Fruit fly (Drosophila melanogaster) whole organism, embryonic: ENCODE results near the gene Apoltp.

ENCODE experiments used
- B-H1 ChIP-seq: fragments of 200-800 bp; sonication (Bioruptor generic); IDR thresholded peaks from 3 replicates; pipeline ENCODE4 v1.3.6; 2022; ENCODE audit warnings: missing biosample characterization, missing genetic modification characterization
- CG10565 ChIP-seq: fragments of 200-800 bp; sonication (Bioruptor generic); optimal IDR thresholded peaks from 3 replicates; lab custom pipeline; 2016; ENCODE audit warnings: missing biosample characterization, mild to moderate bottlenecking, missing genetic modification characterization
- CG12391 ChIP-seq: fragments of 200-800 bp; sonication (Bioruptor generic); optimal IDR thresholded peaks from 3 replicates; lab custom pipeline; 2018; ENCODE audit warnings: missing biosample characterization, mild to moderate bottlenecking, missing genetic modification characterization, moderate library complexity
- CG12659 ChIP-seq: fragments of 200-800 bp; sonication (Bioruptor generic); optimal IDR thresholded peaks from 3 replicates; lab custom pipeline; 2017; ENCODE audit warnings: mild to moderate bottlenecking, missing biosample characterization, missing genetic modification reagents, missing genetic modification characterization
- CG12744 ChIP-seq: fragments of 200-800 bp; sonication (Bioruptor generic); optimal IDR thresholded peaks from 2 replicates; lab custom pipeline; 2016; ENCODE audit warnings: missing biosample characterization, missing genetic modification characterization
- CG14441 ChIP-seq: fragments of 200-800 bp; sonication (Bioruptor generic); IDR thresholded peaks from 2 replicates; pipeline ENCODE4 v1.3.6; 2022; ENCODE audit warnings: missing biosample characterization, missing genetic modification characterization
- CG14667 ChIP-seq: fragments of 200-800 bp; sonication (Bioruptor generic); IDR thresholded peaks from 2 replicates; pipeline ENCODE4 v1.3.6; 2022; ENCODE audit warnings: missing biosample characterization, missing genetic modification characterization
- CG14965 ChIP-seq: fragments of 200-800 bp; sonication (Bioruptor generic); optimal IDR thresholded peaks from 2 replicates; lab custom pipeline; 2016; ENCODE audit warnings: missing biosample characterization, missing genetic modification characterization, borderline replicate concordance
- CG17802 ChIP-seq: fragments of 200-800 bp; sonication (Bioruptor generic); optimal IDR thresholded peaks from 2 replicates; lab custom pipeline; 2018; ENCODE audit warnings: missing biosample characterization, mild to moderate bottlenecking, missing genetic modification characterization, moderate library complexity
- CG2120 ChIP-seq: fragments of 200-800 bp; sonication (Bioruptor generic); optimal IDR thresholded peaks from 3 replicates; lab custom pipeline; 2016; ENCODE audit warnings: missing biosample characterization, missing genetic modification characterization
- CG30403 ChIP-seq: fragments of 200-800 bp; sonication (Bioruptor generic); optimal IDR thresholded peaks from 3 replicates; lab custom pipeline; 2016; ENCODE audit warnings: missing biosample characterization, missing genetic modification characterization
- CG34376 ChIP-seq: fragments of 200-800 bp; sonication (Bioruptor generic); optimal IDR thresholded peaks from 2 replicates; lab custom pipeline; 2018; ENCODE audit warnings: missing biosample characterization, mild to moderate bottlenecking, missing genetic modification characterization
- CG3838 ChIP-seq: fragments of 200-800 bp; sonication (Bioruptor generic); optimal IDR thresholded peaks from 3 replicates; lab custom pipeline; 2016; ENCODE audit warnings: missing biosample characterization, missing genetic modification characterization
- CG5953 ChIP-seq: fragments of 200-800 bp; sonication (Bioruptor generic); IDR thresholded peaks from 2 replicates; pipeline ENCODE4 v1.3.6; 2022; ENCODE audit warnings: missing biosample characterization, missing genetic modification characterization
- CG6254 ChIP-seq: fragments of 200-800 bp; sonication (Bioruptor generic); optimal IDR thresholded peaks from 3 replicates; lab custom pipeline; 2017; ENCODE audit warnings: mild to moderate bottlenecking, missing biosample characterization, missing genetic modification reagents, missing genetic modification characterization
- CG6654 ChIP-seq: fragments of 200-800 bp; sonication (Bioruptor generic); optimal IDR thresholded peaks from 2 replicates; lab custom pipeline; 2017; ENCODE audit warnings: missing biosample characterization, mild to moderate bottlenecking, missing genetic modification characterization
- CG6791 ChIP-seq: fragments of 200-800 bp; sonication (Bioruptor generic); IDR thresholded peaks from 3 replicates; pipeline ENCODE4 v1.3.6; 2022; ENCODE audit warnings: missing biosample characterization, missing genetic modification characterization; ENCODE audit not compliant: partially characterized antibody
- CG7987 ChIP-seq: fragments of 200-800 bp; sonication (Bioruptor generic); optimal IDR thresholded peaks from 2 replicates; lab custom pipeline; 2018; ENCODE audit warnings: missing biosample characterization, mild to moderate bottlenecking, missing genetic modification characterization, moderate library complexity
- CG8944 ChIP-seq: fragments of 200-800 bp; sonication (Bioruptor generic); optimal IDR thresholded peaks from 3 replicates; lab custom pipeline; 2016; ENCODE audit warnings: missing biosample characterization, missing genetic modification characterization
- D19A ChIP-seq: fragments of 200-800 bp; optimal IDR thresholded peaks from 3 replicates; lab custom pipeline; 2019; ENCODE audit warnings: missing biosample characterization, mild to moderate bottlenecking, missing genetic modification characterization, moderate library complexity
- Doc2 ChIP-seq: fragments of 200-800 bp; sonication (Bioruptor generic); IDR thresholded peaks from 2 replicates; pipeline ENCODE4 v1.3.6; 2022; ENCODE audit warnings: missing biosample characterization, missing genetic modification characterization
- ERR ChIP-seq: fragments of 200-800 bp; sonication (Bioruptor generic); optimal IDR thresholded peaks from 2 replicates; lab custom pipeline; 2016; ENCODE audit warnings: missing biosample characterization, missing genetic modification characterization
- H15 ChIP-seq: fragments of 200-800 bp; sonication (Bioruptor generic); IDR thresholded peaks from 3 replicates; pipeline ENCODE4 v1.3.6; 2022; ENCODE audit warnings: missing biosample characterization, missing genetic modification characterization
- H2.0 ChIP-seq: fragments of 200-800 bp; sonication (Bioruptor generic); IDR thresholded peaks from 2 replicates; pipeline ENCODE4 v1.3.6; 2022; ENCODE audit warnings: missing biosample characterization, missing genetic modification characterization
- HLH4C ChIP-seq: fragments of 200-800 bp; sonication (Bioruptor generic); IDR thresholded peaks from 3 replicates; pipeline ENCODE4 v1.3.6; 2022; ENCODE audit warnings: missing biosample characterization, missing genetic modification characterization; ENCODE audit not compliant: partially characterized antibody
- Mad ChIP-seq: fragments of 200-800 bp; sonication (Bioruptor generic); optimal IDR thresholded peaks from 2 replicates; lab custom pipeline; 2016; ENCODE audit warnings: missing biosample characterization, missing genetic modification characterization
- NFAT ChIP-seq: fragments of 200-800 bp; sonication (Bioruptor generic); IDR thresholded peaks from 2 replicates; pipeline ENCODE4 v1.3.6; 2022; ENCODE audit warnings: missing biosample characterization, missing genetic modification characterization
- Side ChIP-seq: fragments of 200-800 bp; sonication (Bioruptor generic); optimal IDR thresholded peaks from 2 replicates; lab custom pipeline; 2016; ENCODE audit warnings: missing biosample characterization, missing genetic modification characterization
- ac ChIP-seq: fragments of 200-800 bp; sonication (Bioruptor generic); optimal IDR thresholded peaks from 3 replicates; lab custom pipeline; 2017; ENCODE audit warnings: missing biosample characterization, mild to moderate bottlenecking, missing genetic modification characterization
- chn ChIP-seq: fragments of 200-800 bp; sonication (Bioruptor generic); optimal IDR thresholded peaks from 2 replicates; lab custom pipeline; 2016; ENCODE audit warnings: missing biosample characterization, missing genetic modification characterization
- dan ChIP-seq: fragments of 200-800 bp; sonication (Bioruptor generic); IDR thresholded peaks from 2 replicates; pipeline ENCODE4 v1.3.6; 2022; ENCODE audit warnings: missing biosample characterization, missing genetic modification characterization
- fd102C ChIP-seq: fragments of 200-800 bp; sonication (Bioruptor generic); optimal IDR thresholded peaks from 2 replicates; lab custom pipeline; 2018; ENCODE audit warnings: missing biosample characterization, mild to moderate bottlenecking, missing genetic modification characterization, moderate library complexity
- fd96Cb ChIP-seq: fragments of 200-800 bp; sonication (Bioruptor generic); optimal IDR thresholded peaks from 2 replicates; lab custom pipeline; 2018; ENCODE audit warnings: missing biosample characterization, mild to moderate bottlenecking, missing genetic modification characterization, moderate library complexity
- gfzf ChIP-seq: fragments of 200-800 bp; sonication (Bioruptor generic); optimal IDR thresholded peaks from 2 replicates; lab custom pipeline; 2016; ENCODE audit warnings: missing biosample characterization, mild to moderate bottlenecking, missing genetic modification characterization, moderate library complexity
- jing ChIP-seq: fragments of 200-800 bp; sonication (Bioruptor generic); optimal IDR thresholded peaks from 2 replicates; lab custom pipeline; 2018; ENCODE audit warnings: missing biosample characterization, mild to moderate bottlenecking, missing genetic modification characterization
- kay ChIP-seq: fragments of 200-800 bp; sonication (Bioruptor generic); optimal IDR thresholded peaks from 2 replicates; lab custom pipeline; 2016; ENCODE audit warnings: missing biosample characterization, missing genetic modification characterization
- knrl ChIP-seq: fragments of 200-800 bp; sonication (Bioruptor generic); IDR thresholded peaks from 3 replicates; pipeline ENCODE4 v1.3.6; 2022; ENCODE audit warnings: missing biosample characterization, missing genetic modification characterization; ENCODE audit not compliant: partially characterized antibody
- maf-S ChIP-seq: fragments of 200-800 bp; sonication (Bioruptor generic); optimal IDR thresholded peaks from 2 replicates; lab custom pipeline; 2016; ENCODE audit warnings: missing biosample characterization, missing genetic modification characterization
- pnt ChIP-seq: fragments of 200-800 bp; sonication (Bioruptor generic); optimal IDR thresholded peaks from 3 replicates; lab custom pipeline; 2016; ENCODE audit warnings: missing biosample characterization, missing genetic modification characterization
- rib ChIP-seq: fragments of 200-800 bp; sonication (Bioruptor generic); IDR thresholded peaks from 2 replicates; pipeline ENCODE4 v1.3.6; 2022; ENCODE audit warnings: missing biosample characterization, missing genetic modification characterization
- run ChIP-seq: fragments of 200-800 bp; sonication (Bioruptor generic); optimal IDR thresholded peaks from 3 replicates; lab custom pipeline; 2018; ENCODE audit warnings: missing biosample characterization, mild to moderate bottlenecking, missing genetic modification characterization
- schlank ChIP-seq: fragments of 200-800 bp; sonication (Bioruptor generic); optimal IDR thresholded peaks from 2 replicates; lab custom pipeline; 2018; ENCODE audit warnings: missing biosample characterization, mild to moderate bottlenecking, missing genetic modification characterization
- scrt ChIP-seq: fragments of 200-800 bp; sonication (Bioruptor generic); optimal IDR thresholded peaks from 2 replicates; lab custom pipeline; 2018; ENCODE audit warnings: missing biosample characterization, mild to moderate bottlenecking, missing genetic modification characterization, moderate library complexity
- stc ChIP-seq: fragments of 200-800 bp; sonication (Bioruptor generic); IDR thresholded peaks from 2 replicates; pipeline ENCODE4 v1.3.6; 2022; ENCODE audit warnings: missing biosample characterization, missing genetic modification characterization
- trem ChIP-seq: fragments of 200-800 bp; optimal IDR thresholded peaks from 3 replicates; lab custom pipeline; 2019; ENCODE audit warnings: missing biosample characterization, mild to moderate bottlenecking, missing genetic modification characterization, moderate library complexity
- twi ChIP-seq: fragments of 200-800 bp; optimal IDR thresholded peaks from 2 replicates; lab custom pipeline; 2019; ENCODE audit warnings: missing biosample characterization, mild to moderate bottlenecking, missing genetic modification characterization, moderate library complexity
- zfh1 ChIP-seq: fragments of 200-800 bp; sonication (Bioruptor generic); IDR thresholded peaks from 3 replicates; pipeline ENCODE4 v1.3.6; 2022; ENCODE audit warnings: missing biosample characterization, missing genetic modification characterization

Apoltp gene

dm6 chr2L:9692364-9693348 lies 58.7 kb downstream of the Apoltp start (continued):
- TF ChIP-seq ac (GFP tag; lab: Kevin White, UChicago) (no peak), Doc2 (GFP tag; lab: Robert Waterston, UW) (no peak), CG3838 (GFP tag; lab: Kevin White, UChicago) (no peak), trem (tag; lab: Kevin White, UChicago) (no peak), stc (GFP tag; lab: Robert Waterston, UW) (peak; percentile 75), CG6791 (GFP tag; lab: Robert Waterston, UW) (no peak), CG5953 (GFP tag; lab: Robert Waterston, UW) (peak; percentile 59; the same call in 1 of the 2 replicates), CG2120 (peak; percentile 84), fd102C (GFP tag; lab: Kevin White, UChicago) (no peak), CG14441 (GFP tag; lab: Robert Waterston, UW) (peak; percentile 84), CG8944 (GFP tag; lab: Kevin White, UChicago) (no peak), CG12659 (GFP tag; lab: Kevin White, UChicago) (peak; percentile 68), gfzf (GFP tag; lab: Kevin White, UChicago) (no peak), HLH4C (GFP tag; lab: Robert Waterston, UW) (no peak), H2.0 (GFP tag; lab: Robert Waterston, UW) (peak; percentile 81), ERR (GFP tag; lab: Kevin White, UChicago) (no peak), CG12744 (GFP tag; lab: Kevin White, UChicago) (peak; percentile 40), D19A (tag; lab: Kevin White, UChicago) (peak; percentile 36), pnt (GFP tag; lab: Kevin White, UChicago) (peak; percentile 1), schlank (tag; lab: Kevin White, UChicago) (peak; percentile 29), knrl (GFP tag; lab: Robert Waterston, UW) (no peak), CG6654 (no peak), dan (no peak), CG17802 (tag; lab: Kevin White, UChicago) (no peak), run (tag; lab: Kevin White, UChicago) (no peak), CG6254 (GFP tag; lab: Kevin White, UChicago) (no peak), B-H1 (GFP tag; lab: Robert Waterston, UW) (peak; percentile 79), CG30403 (GFP tag; lab: Kevin White, UChicago) (peak; percentile 78), kay (peak; percentile 38)

dm6 chr2L:9693924-9694610 lies 60.1 kb downstream of the Apoltp start:
- no peak for TF ChIP-seq HLH4C (GFP tag; lab: Robert Waterston, UW)
- no peak for TF ChIP-seq Side
- TF ChIP-seq Mad (GFP tag; lab: Kevin White, UChicago): no peak
- no peak for TF ChIP-seq maf-S (GFP tag; lab: Kevin White, UChicago)
- TF ChIP-seq CG34376 (GFP tag; lab: Kevin White, UChicago): peak; percentile 23
- peak; percentile 4 for TF ChIP-seq CG7987 (GFP tag; lab: Kevin White, UChicago)
- no peak for TF ChIP-seq fd96Cb
- TF ChIP-seq CG10565 (GFP tag; lab: Kevin White, UChicago): no peak
- TF ChIP-seq jing (GFP tag; lab: Kevin White, UChicago): no peak
- TF ChIP-seq H15 (GFP tag; lab: Robert Waterston, UW): no peak
- no peak for TF ChIP-seq rib (GFP tag; lab: Robert Waterston, UW)
- no peak for TF ChIP-seq CG14965 (GFP tag; lab: Kevin White, UChicago)
- no peak for TF ChIP-seq CG14667 (GFP tag; lab: Robert Waterston, UW)
- TF ChIP-seq zfh1 (GFP tag; lab: Robert Waterston, UW): 0 out of 3 replicates have a peak, but pooled peaks have one; percentile 21
- no peak for TF ChIP-seq scrt
- no peak for TF ChIP-seq chn
- TF ChIP-seq ERR (GFP tag; lab: Kevin White, UChicago): peak; percentile 72
- no peak for TF ChIP-seq CG12391 (tag; lab: Kevin White, UChicago)
- peak; percentile 7 for TF ChIP-seq twi
- no peak for TF ChIP-seq NFAT (GFP tag; lab: Robert Waterston, UW)
